Fruit fly (Drosophila melanogaster): ENCODE results near the gene hh.
A peak's percentile ranks its signal among the peaks of the same experiment; 100 is the strongest.

hh gene

DNA sequence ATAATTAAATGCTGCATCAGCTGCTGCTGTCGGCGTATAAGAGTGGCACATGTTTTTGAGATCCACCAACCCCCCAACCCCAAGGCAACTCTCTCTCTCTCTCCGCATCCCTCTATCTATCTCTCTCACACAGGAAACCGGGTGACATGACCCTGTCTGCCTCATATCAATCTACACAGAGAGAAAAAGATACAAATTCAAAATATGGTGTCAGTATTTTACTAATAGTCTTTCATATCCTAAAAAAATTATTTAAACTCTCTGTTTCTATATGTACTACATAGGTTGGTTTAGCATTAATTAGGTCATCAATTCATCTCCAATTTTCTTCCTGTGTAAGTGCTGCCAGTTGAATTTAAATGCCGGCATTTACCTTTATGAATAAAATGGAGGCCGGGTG lies 33.7 kb upstream of the hh start (continued):
- TF ChIP-seq Dll (GFP tag; IDR thresholded peaks at IDR 0.05; ENCODE audit: partially characterized antibody) (no peak), Ptx1 (GFP tag; IDR thresholded peaks at IDR 0.05) (peak; percentile 92), CG34224 (GFP tag; IDR thresholded peaks at IDR 0.05; ENCODE audit: partially characterized antibody) (no peak), Hr51 (GFP tag; optimal IDR thresholded peaks at IDR 0.05) (peak; percentile 63 to 95), Lim3 (GFP tag; IDR thresholded peaks at IDR 0.05) (peak; percentile 73), CG14860 (GFP tag; IDR thresholded peaks at IDR 0.05; ENCODE audit: partially characterized antibody) (no peak), Asciz (GFP tag; optimal IDR thresholded peaks at IDR 0.05) (peak; percentile 90), Kr (GFP tag; optimal IDR thresholded peaks at IDR 0.05) (no peak), CG10267 (tag; optimal IDR thresholded peaks at IDR 0.05) (peak; percentile 87), gcm2 (GFP tag; optimal IDR thresholded peaks at IDR 0.05) (peak; percentile 70), CG32532 (GFP tag; IDR thresholded peaks at IDR 0.05) (peak; percentile 85), bcd (GFP tag; optimal IDR thresholded peaks at IDR 0.05) (peak; percentile 89), so (GFP tag; IDR thresholded peaks at IDR 0.05) (peak; percentile 88), CG30403 (GFP tag; optimal IDR thresholded peaks at IDR 0.05) (peak; percentile 92), CG15514 (GFP tag; optimal IDR thresholded peaks at IDR 0.05) (peak; percentile 61), cg (GFP tag; optimal IDR thresholded peaks at IDR 0.05) (no peak), tgo (GFP tag; IDR thresholded peaks at IDR 0.05) (peak; percentile 93), sc (optimal IDR thresholded peaks at IDR 0.05) (no peak), sc (GFP tag; optimal IDR thresholded peaks at IDR 0.05) (peak; percentile 88), CG18262 (tag; optimal IDR thresholded peaks at IDR 0.05) (peak; percentile 93), CG43689 (GFP tag; IDR thresholded peaks at IDR 0.05) (peak; percentile 79), stwl (tag; optimal IDR thresholded peaks at IDR 0.05) (peak; percentile 62), CG11695 (GFP tag; IDR thresholded peaks at IDR 0.05) (peak; percentile 85), Gug (GFP tag; IDR thresholded peaks at IDR 0.05) (peak; percentile 74), schlank (tag; optimal IDR thresholded peaks at IDR 0.05) (no peak), ara (GFP tag; IDR thresholded peaks at IDR 0.05) (peak; percentile 93), Nf-YC (tag; optimal IDR thresholded peaks at IDR 0.05) (peak; percentile 50), HmgD (GFP tag; optimal IDR thresholded peaks at IDR 0.05) (peak; percentile 56), kay (GFP tag; optimal IDR thresholded peaks at IDR 0.05) (peak; percentile 83), Chrac-16 (GFP tag; optimal IDR thresholded peaks at IDR 0.05) (peak; percentile 90), Adf1 (GFP tag; IDR thresholded peaks at IDR 0.05) (peak; percentile 41; the same call in 1 of the 2 replicates), ci (GFP tag; IDR thresholded peaks at IDR 0.05) (peak; percentile 96), Fer1 (GFP tag; optimal IDR thresholded peaks at IDR 0.05) (peak; percentile 78), D19A (tag; optimal IDR thresholded peaks at IDR 0.05) (peak; percentile 86), Atf-2 (GFP tag; optimal IDR thresholded peaks at IDR 0.05) (peak; percentile 88), kah (GFP tag; optimal IDR thresholded peaks at IDR 0.05) (peak; percentile 80), Hand (GFP tag; optimal IDR thresholded peaks at IDR 0.05) (peak; percentile 30), luna (GFP tag; optimal IDR thresholded peaks at IDR 0.05) (peak; percentile 61), CG9817 (tag; optimal IDR thresholded peaks at IDR 0.05) (peak; percentile 83), rib (GFP tag; IDR thresholded peaks at IDR 0.05) (peak; percentile 66; the same call in 1 of the 2 replicates), en (GFP tag; optimal IDR thresholded peaks at IDR 0.05) (peak; percentile 86), CG9727 (GFP tag; optimal IDR thresholded peaks at IDR 0.05) (peak; percentile 90), CG31365 (tag; optimal IDR thresholded peaks at IDR 0.05) (peak; percentile 68), CG3995 (GFP tag; optimal IDR thresholded peaks at IDR 0.05) (peak; percentile 20), ap (GFP tag; IDR thresholded peaks at IDR 0.05) (peak; percentile 86), jing (GFP tag; optimal IDR thresholded peaks at IDR 0.05) (peak; percentile 90), chinmo (GFP tag; IDR thresholded peaks at IDR 0.05; ENCODE audit: partially characterized antibody) (no peak), CG7928 (GFP tag; optimal IDR thresholded peaks at IDR 0.05) (peak; percentile 19), esg (GFP tag; conservative IDR thresholded peaks at IDR 0.05) (peak; percentile 84), h (optimal IDR thresholded peaks at IDR 0.05) (no peak), CG17385 (GFP tag; optimal IDR thresholded peaks at IDR 0.05) (peak; percentile 80), CG12236 (GFP tag; optimal IDR thresholded peaks at IDR 0.05) (peak; percentile 87)

All from whole organism, embryonic.